Fruit fly (Drosophila melanogaster) whole organism, embryonic: Measurements from ENCODE around the gene CaMKI.

Experiments
- CG10366 ChIP-seq: fragments of 200-800 bp; sonication (Bioruptor generic); IDR thresholded peaks from 2 replicates; pipeline ENCODE4 v1.3.6; 2022; ENCODE audit warnings: missing biosample characterization, missing genetic modification characterization
- CG10431 ChIP-seq: fragments of 200-800 bp; sonication (Bioruptor generic); optimal IDR thresholded peaks from 3 replicates; lab custom pipeline; 2018; ENCODE audit warnings: missing biosample characterization, mild to moderate bottlenecking, missing genetic modification characterization
- CG10543 ChIP-seq: fragments of 200-800 bp; sonication (Bioruptor generic); optimal IDR thresholded peaks from 3 replicates; lab custom pipeline; 2017; ENCODE audit warnings: missing biosample characterization, mild to moderate bottlenecking, missing genetic modification characterization, moderate library complexity
- CG11093 ChIP-seq: fragments of 200-800 bp; sonication (Bioruptor generic); IDR thresholded peaks from 3 replicates; pipeline ENCODE4 v1.3.6; 2022; ENCODE audit warnings: missing biosample characterization, missing genetic modification characterization
- CG11723 ChIP-seq: fragments of 200-800 bp; sonication (Bioruptor generic); optimal IDR thresholded peaks from 2 replicates; lab custom pipeline; 2017; ENCODE audit warnings: missing biosample characterization, mild to moderate bottlenecking, missing genetic modification characterization
- CG14014 ChIP-seq: fragments of 200-800 bp; sonication (Bioruptor generic); IDR thresholded peaks from 2 replicates; pipeline ENCODE4 v1.3.6; 2022; ENCODE audit warnings: missing biosample characterization, missing genetic modification characterization
- CG14050 ChIP-seq: fragments of 200-800 bp; sonication (Bioruptor generic); IDR thresholded peaks from 3 replicates; pipeline ENCODE4 v1.3.6; 2022; ENCODE audit warnings: missing biosample characterization, missing genetic modification characterization
- CG1647 ChIP-seq: fragments of 200-800 bp; sonication (Bioruptor generic); optimal IDR thresholded peaks from 3 replicates; lab custom pipeline; 2016; ENCODE audit warnings: missing biosample characterization, missing genetic modification characterization
- CG18262 ChIP-seq: fragments of 200-800 bp; optimal IDR thresholded peaks from 3 replicates; lab custom pipeline; 2019; ENCODE audit warnings: missing biosample characterization, mild to moderate bottlenecking, missing genetic modification characterization, moderate library complexity
- CG2116 ChIP-seq: fragments of 200-800 bp; sonication (Bioruptor generic); optimal IDR thresholded peaks from 3 replicates; lab custom pipeline; 2018; ENCODE audit warnings: missing biosample characterization, mild to moderate bottlenecking, missing genetic modification characterization
- CG2678 ChIP-seq: fragments of 200-800 bp; sonication (Bioruptor generic); optimal IDR thresholded peaks from 3 replicates; lab custom pipeline; 2019; ENCODE audit warnings: missing biosample characterization, mild to moderate bottlenecking, missing genetic modification characterization, moderate library complexity
- CG32772 ChIP-seq: fragments of 200-800 bp; sonication (Bioruptor generic); IDR thresholded peaks from 2 replicates; pipeline ENCODE4 v1.3.6; 2022; ENCODE audit warnings: missing biosample characterization, missing genetic modification characterization
- CG4404 ChIP-seq: fragments of 200-800 bp; sonication (Bioruptor generic); IDR thresholded peaks from 2 replicates; pipeline ENCODE4 v1.3.6; 2022; ENCODE audit warnings: missing biosample characterization, missing genetic modification characterization
- CG4730 ChIP-seq: fragments of 200-800 bp; sonication (Bioruptor generic); IDR thresholded peaks from 2 replicates; pipeline ENCODE4 v1.3.6; 2022; ENCODE audit warnings: missing biosample characterization, missing genetic modification characterization
- CG6175 ChIP-seq: fragments of 200-800 bp; sonication (Bioruptor generic); IDR thresholded peaks from 3 replicates; pipeline ENCODE4 v1.3.6; 2022; ENCODE audit warnings: missing biosample characterization, missing genetic modification characterization
- CG6765 ChIP-seq: fragments of 200-800 bp; sonication (Bioruptor generic); optimal IDR thresholded peaks from 3 replicates; lab custom pipeline; 2017; ENCODE audit warnings: missing biosample characterization, mild to moderate bottlenecking, missing genetic modification characterization
- CG7963 ChIP-seq: fragments of 200-800 bp; sonication (Bioruptor generic); IDR thresholded peaks from 3 replicates; pipeline ENCODE4 v1.3.6; 2022; ENCODE audit warnings: missing biosample characterization, missing genetic modification characterization; ENCODE audit not compliant: partially characterized antibody
- CG9609 ChIP-seq: fragments of 200-800 bp; sonication (Bioruptor generic); optimal IDR thresholded peaks from 3 replicates; lab custom pipeline; 2016; ENCODE audit warnings: missing biosample characterization, missing genetic modification characterization
- Chrac-16 ChIP-seq: fragments of 200-800 bp; sonication (Bioruptor generic); optimal IDR thresholded peaks from 3 replicates; lab custom pipeline; 2016; ENCODE audit warnings: missing biosample characterization, missing genetic modification characterization
- Dad ChIP-seq: fragments of 200-800 bp; sonication (Bioruptor generic); optimal IDR thresholded peaks from 3 replicates; lab custom pipeline; 2016; ENCODE audit warnings: missing biosample characterization, missing genetic modification characterization
- Doc3 ChIP-seq: fragments of 200-800 bp; sonication (Bioruptor generic); IDR thresholded peaks from 3 replicates; pipeline ENCODE4 v1.3.6; 2022; ENCODE audit warnings: missing biosample characterization, missing genetic modification characterization; ENCODE audit not compliant: partially characterized antibody
- Gug ChIP-seq: fragments of 200-800 bp; sonication (Bioruptor generic); IDR thresholded peaks from 4 replicates; pipeline ENCODE4 v1.3.6; 2022; ENCODE audit warnings: missing biosample characterization, missing genetic modification characterization
- HLH3B ChIP-seq: fragments of 200-800 bp; sonication (Bioruptor generic); IDR thresholded peaks from 2 replicates; pipeline ENCODE4 v1.3.6; 2022; ENCODE audit warnings: missing biosample characterization, missing genetic modification characterization
- Hr39 ChIP-seq: fragments of >200 bp; optimal IDR thresholded peaks from 2 replicates; lab custom pipeline; 2017
- Lim3 ChIP-seq: fragments of 200-800 bp; sonication (Bioruptor generic); IDR thresholded peaks from 2 replicates; pipeline ENCODE4 v1.3.6; 2022; ENCODE audit warnings: missing biosample characterization, missing genetic modification characterization
- NK7.1 ChIP-seq: fragments of 200-800 bp; sonication (Bioruptor generic); optimal IDR thresholded peaks from 3 replicates; lab custom pipeline; 2016; ENCODE audit warnings: missing biosample characterization, missing genetic modification characterization
- Sry-β ChIP-seq: fragments of 200-800 bp; sonication (Bioruptor generic); optimal IDR thresholded peaks from 2 replicates; lab custom pipeline; 2018; ENCODE audit warnings: missing biosample characterization, mild to moderate bottlenecking, missing genetic modification characterization, moderate library complexity
- Tbp ChIP-seq: fragments of >200 bp; optimal IDR thresholded peaks from 2 replicates; lab custom pipeline; 2018; ENCODE audit warnings: missing biosample characterization, missing genetic modification characterization
- ac ChIP-seq: fragments of 200-800 bp; sonication (Bioruptor generic); optimal IDR thresholded peaks from 3 replicates; lab custom pipeline; 2017; ENCODE audit warnings: missing biosample characterization, mild to moderate bottlenecking, missing genetic modification characterization
- bbx ChIP-seq: fragments of 200-800 bp; sonication (Bioruptor generic); IDR thresholded peaks from 2 replicates; pipeline ENCODE4 v1.3.6; 2022; ENCODE audit warnings: missing biosample characterization, missing genetic modification characterization; ENCODE audit not compliant: partially characterized antibody
- bcd ChIP-seq: fragments of 200-800 bp; sonication (Bioruptor generic); optimal IDR thresholded peaks from 2 replicates; lab custom pipeline; 2017; ENCODE audit warnings: missing biosample characterization, mild to moderate bottlenecking, missing genetic modification characterization
- bowl ChIP-seq: fragments of 200-800 bp; sonication (Bioruptor generic); IDR thresholded peaks from 2 replicates; pipeline ENCODE4 v1.3.6; 2022; ENCODE audit warnings: missing biosample characterization, missing genetic modification characterization
- croc ChIP-seq: fragments of 200-800 bp; sonication (Bioruptor generic); conservative IDR thresholded peaks from 3 replicates; pipeline ENCODE4 v1.3.6; 2022; ENCODE audit warnings: missing biosample characterization, missing genetic modification characterization
- cwo ChIP-seq: fragments of 200-800 bp; sonication (Bioruptor generic); optimal IDR thresholded peaks from 3 replicates; lab custom pipeline; 2017; ENCODE audit warnings: missing biosample characterization, missing genetic modification characterization, mild to moderate bottlenecking, moderate library complexity, missing genetic modification reagents
- emc ChIP-seq: fragments of 200-800 bp; sonication (Bioruptor generic); optimal IDR thresholded peaks from 2 replicates; lab custom pipeline; 2016; ENCODE audit warnings: missing biosample characterization, missing genetic modification characterization
- eyg ChIP-seq: fragments of 200-800 bp; sonication (Bioruptor generic); optimal IDR thresholded peaks from 3 replicates; lab custom pipeline; 2016; ENCODE audit warnings: missing biosample characterization, missing genetic modification characterization
- fd64A ChIP-seq: fragments of 200-800 bp; sonication (Bioruptor generic); optimal IDR thresholded peaks from 3 replicates; lab custom pipeline; 2018; ENCODE audit warnings: missing biosample characterization, mild to moderate bottlenecking, missing genetic modification characterization
- gro ChIP-seq: fragments of 200-800 bp; sonication (Bioruptor generic); optimal IDR thresholded peaks from 2 replicates; lab custom pipeline; 2016; ENCODE audit warnings: missing biosample characterization, missing genetic modification characterization
- hb ChIP-seq: fragments of 200-800 bp; sonication (Bioruptor generic); IDR thresholded peaks from 3 replicates; pipeline ENCODE4 v1.3.6; 2022; ENCODE audit warnings: missing biosample characterization, missing genetic modification characterization; ENCODE audit not compliant: partially characterized antibody
- inv ChIP-seq: fragments of 200-800 bp; sonication (Bioruptor generic); IDR thresholded peaks from 2 replicates; pipeline ENCODE4 v1.3.6; 2022; ENCODE audit warnings: missing biosample characterization, missing genetic modification characterization; ENCODE audit not compliant: partially characterized antibody
- kah ChIP-seq: fragments of 200-800 bp; sonication (Bioruptor generic); optimal IDR thresholded peaks from 2 replicates; lab custom pipeline; 2018; ENCODE audit warnings: missing biosample characterization, mild to moderate bottlenecking, missing genetic modification characterization
- maf-S ChIP-seq: fragments of 200-800 bp; sonication (Bioruptor generic); optimal IDR thresholded peaks from 2 replicates; lab custom pipeline; 2016; ENCODE audit warnings: missing biosample characterization, missing genetic modification characterization
- pb ChIP-seq: fragments of 200-800 bp; sonication (Bioruptor generic); optimal IDR thresholded peaks from 3 replicates; lab custom pipeline; 2016; ENCODE audit warnings: missing biosample characterization, missing genetic modification characterization
- pfk ChIP-seq: fragments of 200-800 bp; sonication (Bioruptor generic); optimal IDR thresholded peaks from 2 replicates; lab custom pipeline; 2018; ENCODE audit warnings: missing biosample characterization, mild to moderate bottlenecking, missing genetic modification characterization, moderate library complexity
- pros ChIP-seq: fragments of 200-800 bp; sonication (Bioruptor generic); optimal IDR thresholded peaks from 3 replicates; lab custom pipeline; 2019; ENCODE audit warnings: missing biosample characterization, mild to moderate bottlenecking, missing genetic modification characterization, moderate library complexity
- psq ChIP-seq: fragments of 200-800 bp; sonication (Bioruptor generic); optimal IDR thresholded peaks from 2 replicates; lab custom pipeline; 2017; ENCODE audit warnings: missing biosample characterization, missing genetic modification characterization
- repo ChIP-seq: fragments of 200-800 bp; sonication (Bioruptor generic); optimal IDR thresholded peaks from 2 replicates; lab custom pipeline; 2016; ENCODE audit warnings: missing biosample characterization, missing genetic modification characterization
- ro ChIP-seq: fragments of 200-800 bp; sonication (Bioruptor generic); IDR thresholded peaks from 2 replicates; pipeline ENCODE4 v1.3.6; 2022; ENCODE audit warnings: missing biosample characterization, missing genetic modification characterization
- sd ChIP-seq: fragments of 200-800 bp; sonication (Bioruptor generic); optimal IDR thresholded peaks from 3 replicates; lab custom pipeline; 2018; ENCODE audit warnings: missing biosample characterization, mild to moderate bottlenecking, missing genetic modification characterization, moderate library complexity
- slbo ChIP-seq: fragments of 200-800 bp; sonication (Bioruptor generic); IDR thresholded peaks from 2 replicates; pipeline ENCODE4 v1.3.6; 2022; ENCODE audit warnings: missing biosample characterization, missing genetic modification characterization
- vnd ChIP-seq: fragments of 200-800 bp; sonication (Bioruptor generic); IDR thresholded peaks from 3 replicates; pipeline ENCODE4 v1.3.6; 2022; ENCODE audit warnings: missing biosample characterization, missing genetic modification characterization; ENCODE audit not compliant: partially characterized antibody
- vvl ChIP-seq: fragments of 200-800 bp; sonication (Bioruptor generic); IDR thresholded peaks from 2 replicates; pipeline ENCODE4 v1.3.6; 2022; ENCODE audit warnings: missing biosample characterization, missing genetic modification characterization
- zfh1 ChIP-seq: fragments of 200-800 bp; sonication (Bioruptor generic); IDR thresholded peaks from 3 replicates; pipeline ENCODE4 v1.3.6; 2022; ENCODE audit warnings: missing biosample characterization, missing genetic modification characterization

CaMKI gene

DNA sequence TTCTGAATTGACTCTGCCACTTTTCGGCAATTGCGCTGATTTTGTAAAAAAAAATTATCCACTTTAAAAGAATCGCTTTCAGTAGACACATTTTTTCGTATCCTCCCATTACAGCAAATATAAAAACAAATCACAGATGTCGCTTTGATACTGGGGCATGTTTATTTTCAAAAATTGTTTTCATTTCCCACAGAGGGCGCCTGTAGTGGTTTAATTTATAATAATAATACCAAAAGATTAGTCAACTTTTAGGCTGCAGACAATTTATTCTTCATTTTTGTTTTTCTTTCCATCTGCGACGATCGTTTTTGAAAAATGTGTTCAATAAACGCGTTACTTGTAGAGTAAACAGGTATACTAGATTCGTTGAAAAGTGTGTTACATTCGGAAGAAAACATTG, 38.5 kb upstream of the CaMKI start (continued):
- no peak for TF ChIP-seq CG10431 (GFP tag; lab: Kevin White, UChicago)
- 0 out of 2 replicates have a peak, but pooled peaks have one; percentile 19 for TF ChIP-seq bowl (GFP tag; lab: Robert Waterston, UW)
- TF ChIP-seq CG9609, result no peak
- no peak for TF ChIP-seq Gug (GFP tag; lab: Robert Waterston, UW)
- no peak for TF ChIP-seq CG4404
- TF ChIP-seq emc (GFP tag; lab: Kevin White, UChicago), result no peak
- TF ChIP-seq CG11723 (GFP tag; lab: Kevin White, UChicago), result no peak
- TF ChIP-seq CG6765 (GFP tag; lab: Kevin White, UChicago), result no peak
- 0 out of 2 replicates have a peak, but pooled peaks have one; percentile 28 for TF ChIP-seq CG10366
- TF ChIP-seq cwo (GFP tag; lab: Kevin White, UChicago), result no peak
- TF ChIP-seq CG2678 (tag; lab: Kevin White, UChicago), result no peak
- no peak for TF ChIP-seq pros (GFP tag; lab: Kevin White, UChicago)
- no peak for TF ChIP-seq CG7963 (GFP tag; lab: Robert Waterston, UW)
- TF ChIP-seq HLH3B (GFP tag; lab: Robert Waterston, UW), result no peak
- no peak for TF ChIP-seq bcd
- TF ChIP-seq pfk (GFP tag; lab: Kevin White, UChicago), result no peak
- TF ChIP-seq Chrac-16 (GFP tag; lab: Kevin White, UChicago), result no peak
- no peak for TF ChIP-seq CG6175 (GFP tag; lab: Robert Waterston, UW)
- no peak for TF ChIP-seq CG4730
- no peak for TF ChIP-seq hb (GFP tag; lab: Robert Waterston, UW)
- no peak for TF ChIP-seq CG32772 (GFP tag; lab: Robert Waterston, UW)
- no peak for TF ChIP-seq vnd
- no peak for TF ChIP-seq repo (GFP tag; lab: Kevin White, UChicago)
- TF ChIP-seq sd (tag; lab: Kevin White, UChicago), result no peak
- TF ChIP-seq gro (GFP tag; lab: Kevin White, UChicago), result no peak
- peak; percentile 80 for TF ChIP-seq vvl (GFP tag; lab: Robert Waterston, UW)
- no peak for TF ChIP-seq CG2116 (GFP tag; lab: Kevin White, UChicago)
- no peak for TF ChIP-seq Doc3 (GFP tag; lab: Robert Waterston, UW)
- TF ChIP-seq CG18262, result peak; percentile 49
- TF ChIP-seq Sry-β, result no peak
- no peak for TF ChIP-seq Hr39 (lab: Kevin White, UChicago)
- no peak for TF ChIP-seq inv (GFP tag; lab: Robert Waterston, UW)
- TF ChIP-seq CG14050, result no peak
- no peak for TF ChIP-seq CG1647 (GFP tag; lab: Kevin White, UChicago)
- TF ChIP-seq CG10543 (GFP tag; lab: Kevin White, UChicago), result no peak
- TF ChIP-seq zfh1, result peak; percentile 48; the same call in 1 of the 3 replicates
- no peak for TF ChIP-seq fd64A (GFP tag; lab: Kevin White, UChicago)
- TF ChIP-seq NK7.1, result no peak
- no peak for TF ChIP-seq CG11093
- no peak for TF ChIP-seq ac (GFP tag; lab: Kevin White, UChicago)
- no peak for TF ChIP-seq Tbp (GFP tag; lab: Kevin White, UChicago)
- TF ChIP-seq CG14014 (GFP tag; lab: Robert Waterston, UW), result peak; percentile 31; the same call in 1 of the 2 replicates
- TF ChIP-seq pb, result no peak
- TF ChIP-seq slbo, result no peak
- no peak for TF ChIP-seq Dad (GFP tag; lab: Kevin White, UChicago)
- no peak for TF ChIP-seq bbx
- no peak for TF ChIP-seq kah (GFP tag; lab: Kevin White, UChicago)
- no peak for TF ChIP-seq eyg
- TF ChIP-seq ro (GFP tag; lab: Robert Waterston, UW), result no peak
- no peak for TF ChIP-seq croc (GFP tag; lab: Robert Waterston, UW)
- TF ChIP-seq Lim3, result no peak
- peak; percentile 10 for TF ChIP-seq maf-S (GFP tag; lab: Kevin White, UChicago)
- TF ChIP-seq psq, result no peak
